Worm (Caenorhabditis elegans): ENCODE data around the gene herd-1.

DNA sequence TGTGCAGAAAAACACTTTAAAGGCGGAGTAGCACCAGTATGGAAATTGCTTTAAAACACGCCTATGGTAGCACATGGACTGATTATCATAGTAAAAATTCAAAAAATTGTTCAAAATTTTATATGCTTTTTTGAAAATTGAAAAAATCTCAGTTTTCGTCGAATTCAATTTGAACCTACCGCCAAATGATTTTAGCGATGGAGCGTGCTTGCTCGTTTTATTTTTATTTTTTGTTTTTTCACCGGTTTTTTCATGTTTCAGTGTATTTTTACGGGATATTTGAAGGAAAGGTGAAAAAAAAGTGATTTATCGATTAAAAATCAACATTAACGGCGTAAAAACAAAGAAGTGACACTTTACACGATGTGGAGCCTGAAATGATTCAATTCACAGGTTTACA lies 37.6 kb downstream of the herd-1 start:
- TF ChIP-seq ama-1 (optimal IDR thresholded peaks at IDR 0.05) (no peak), hmbx-1 (tag; optimal IDR thresholded peaks at IDR 0.05) (no peak), ceh-36 (tag; optimal IDR thresholded peaks at IDR 0.05) (no peak), ets-7 (tag; optimal IDR thresholded peaks at IDR 0.05) (no peak), tra-4 (tag; optimal IDR thresholded peaks at IDR 0.05) (no peak), hmg-4 (GFP tag; optimal IDR thresholded peaks at IDR 0.05) (no peak), sea-1 (GFP tag; conservative IDR thresholded peaks at IDR 0.05) (no peak), B0310.2 (tag; optimal IDR thresholded peaks at IDR 0.05) (no peak)
